Worm (Caenorhabditis elegans) whole organism, L2 larva: ENCODE results near the gene B0464.6.

Source experiments
- Y55F3AM.14 ChIP-seq: fragments of 200-800 bp; sonication (Bioruptor generic); optimal IDR thresholded peaks from 2 replicates; lab custom pipeline; 2018; ENCODE audit warnings: mild to moderate bottlenecking, missing genetic modification characterization, missing compliant biosample characterization
- crh-2 ChIP-seq: sonication (generic microtip); optimal IDR thresholded peaks from 2 replicates; lab custom pipeline; 2017; ENCODE audit warnings: missing biosample characterization, missing genetic modification characterization
- egl-27 ChIP-seq: sonication (generic microtip); optimal IDR thresholded peaks from 3 replicates; lab custom pipeline; 2017; ENCODE audit warnings: missing biosample characterization, missing genetic modification reagents, missing genetic modification characterization
- elt-3 ChIP-seq: sonication (generic microtip); optimal IDR thresholded peaks from 2 replicates; lab custom pipeline; 2017; ENCODE audit warnings: missing biosample characterization, missing genetic modification characterization
- fos-1 ChIP-seq: fragments of 150-350 bp; optimal IDR thresholded peaks from 2 replicates; lab custom pipeline; 2014; ENCODE audit warnings: missing biosample characterization, missing genetic modification characterization
- lin-11 ChIP-seq: fragments of 150-350 bp; sonication (generic microtip); optimal IDR thresholded peaks from 2 replicates; lab custom pipeline; 2014; ENCODE audit warnings: missing biosample characterization, missing genetic modification characterization, inconsistent platforms, mixed read lengths
- mab-5 ChIP-seq: fragments of 150-350 bp; optimal IDR thresholded peaks from 2 replicates; lab custom pipeline; 2014; ENCODE audit warnings: missing biosample characterization, missing genetic modification characterization
- nhr-12 ChIP-seq: fragments of 150-350 bp; optimal IDR thresholded peaks from 2 replicates; lab custom pipeline; 2014; ENCODE audit warnings: missing biosample characterization, missing genetic modification characterization
- nhr-129 ChIP-seq: fragments of 150-350 bp; optimal IDR thresholded peaks from 2 replicates; lab custom pipeline; 2014; ENCODE audit warnings: missing biosample characterization, missing genetic modification characterization
- nhr-237 ChIP-seq: fragments of 150-350 bp; optimal IDR thresholded peaks from 2 replicates; lab custom pipeline; 2014; ENCODE audit warnings: missing biosample characterization, missing genetic modification characterization
- nhr-6 ChIP-seq: fragments of 150-350 bp; optimal IDR thresholded peaks from 2 replicates; lab custom pipeline; 2014; ENCODE audit warnings: missing biosample characterization, missing genetic modification characterization
- nhr-77 ChIP-seq: fragments of 150-350 bp; optimal IDR thresholded peaks from 2 replicates; lab custom pipeline; 2014; ENCODE audit warnings: missing biosample characterization, missing genetic modification characterization
- snpc-4 ChIP-seq: fragments of 150-350 bp; optimal IDR thresholded peaks from 2 replicates; lab custom pipeline; 2014; ENCODE audit warnings: missing biosample characterization, missing genetic modification characterization
- unc-62 ChIP-seq: fragments of 150-350 bp; optimal IDR thresholded peaks from 2 replicates; lab custom pipeline; 2014; ENCODE audit warnings: missing biosample characterization, missing genetic modification reagents, missing genetic modification characterization

- TF ChIP-seq crh-2 (tag; lab: Kevin White, UChicago) = no peak
- no peak for TF ChIP-seq Y55F3AM.14 (GFP tag; lab: Kevin White, UChicago)
- no peak for TF ChIP-seq unc-62 (GFP tag; lab: Kevin White, UChicago)
- no peak for TF ChIP-seq nhr-77 (tag; lab: Kevin White, UChicago)
- TF ChIP-seq nhr-6 (tag; lab: Kevin White, UChicago) = no peak
- TF ChIP-seq nhr-12 (tag; lab: Kevin White, UChicago) = no peak
- TF ChIP-seq egl-27 = no peak
- no peak for TF ChIP-seq mab-5 (tag; lab: Kevin White, UChicago)
- TF ChIP-seq lin-11 (tag; lab: Kevin White, UChicago) = no peak
- no peak for TF ChIP-seq nhr-237 (tag; lab: Kevin White, UChicago)
- no peak for TF ChIP-seq snpc-4 (tag; lab: Kevin White, UChicago)
- no peak for TF ChIP-seq fos-1 (tag; lab: Kevin White, UChicago)
- TF ChIP-seq nhr-129 (tag; lab: Kevin White, UChicago) = no peak
- no peak for TF ChIP-seq elt-3 (tag; lab: Kevin White, UChicago)
These were observed 35.3 kb upstream of the B0464.6 start for ce11 chrIII:9501072-9501471.
